Fruit fly (Drosophila melanogaster): ENCODE results near the gene kst.

The kst gene

DNA sequence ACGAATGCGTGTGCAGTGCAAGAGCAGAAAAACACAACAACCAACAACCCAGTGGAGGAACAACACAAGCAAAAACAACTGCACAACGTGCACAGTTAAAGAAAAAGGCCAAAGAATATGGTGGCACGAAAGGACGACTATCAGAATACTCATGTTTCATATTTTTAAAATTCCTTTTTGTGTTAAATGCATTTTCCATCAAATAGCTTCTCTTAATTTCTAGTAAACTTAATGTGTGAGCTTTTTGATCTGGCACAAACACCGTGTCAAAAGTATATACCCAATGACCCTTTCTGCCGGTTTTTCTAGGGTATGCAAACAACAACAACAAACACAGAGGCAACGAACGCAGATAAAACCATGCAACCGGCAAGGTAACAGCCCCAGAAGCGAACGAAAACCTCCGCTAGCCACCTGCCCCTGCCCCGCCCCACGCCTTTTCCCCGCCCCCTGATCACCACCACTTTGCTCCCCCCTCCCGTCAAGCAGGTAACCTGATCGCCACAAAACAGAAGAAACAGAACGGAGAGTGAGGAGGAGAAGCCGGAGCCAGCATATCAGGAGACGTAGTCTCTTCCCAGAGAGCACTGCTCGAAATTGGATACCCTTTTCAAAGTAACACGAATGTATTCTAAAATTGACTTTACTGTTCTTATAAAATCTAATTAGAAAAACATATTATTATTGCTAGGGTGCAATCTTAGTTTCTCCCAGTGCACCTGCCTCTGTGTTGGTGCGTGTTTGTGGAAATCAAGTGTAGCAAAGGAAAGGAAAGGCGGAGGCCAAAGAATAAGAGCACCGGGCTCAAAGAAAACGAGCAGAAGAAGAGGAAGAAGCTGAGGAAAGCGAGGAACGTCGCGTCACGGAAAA lies 58.4 kb downstream of the kst start (continued):
- TF ChIP-seq H2.0 (GFP tag; IDR thresholded peaks at IDR 0.05) (peak; percentile 93), Nf-YA (GFP tag; IDR thresholded peaks at IDR 0.05) (peak; percentile 67), CG9609 (GFP tag; optimal IDR thresholded peaks at IDR 0.05) (peak; percentile 94), CkIIα-i1 (GFP tag; IDR thresholded peaks at IDR 0.05) (no peak), trem (tag; optimal IDR thresholded peaks at IDR 0.05) (peak; percentile 86), CG4424 (GFP tag; optimal IDR thresholded peaks at IDR 0.05) (peak; percentile 95), CG7987 (GFP tag; optimal IDR thresholded peaks at IDR 0.05) (no peak), Nf-YC (tag; optimal IDR thresholded peaks at IDR 0.05) (no peak), bsh (GFP tag; optimal IDR thresholded peaks at IDR 0.05) (peak; percentile 96 to 97), CG31365 (tag; optimal IDR thresholded peaks at IDR 0.05) (peak; percentile 48), dmrt99B (tag; optimal IDR thresholded peaks at IDR 0.05) (peak; percentile 85), stwl (tag; optimal IDR thresholded peaks at IDR 0.05) (peak; percentile 63), CG17829 (tag; optimal IDR thresholded peaks at IDR 0.05) (peak; percentile 84), Hey (tag; optimal IDR thresholded peaks at IDR 0.05) (no peak), lab (GFP tag; optimal IDR thresholded peaks at IDR 0.05) (peak; percentile 40), CG3847 (GFP tag; IDR thresholded peaks at IDR 0.05) (peak; percentile 37; the same call in 1 of the 2 replicates), Sry-β (GFP tag; optimal IDR thresholded peaks at IDR 0.05) (peak; percentile 39), Fer2 (tag; optimal IDR thresholded peaks at IDR 0.05) (no peak), Ravus (GFP tag; IDR thresholded peaks at IDR 0.05) (peak; percentile 30), Hr3 (GFP tag; optimal IDR thresholded peaks at IDR 0.05) (peak; percentile 93), tna (GFP tag; IDR thresholded peaks at IDR 0.05; ENCODE audit: partially characterized antibody) (no peak), odd (GFP tag; optimal IDR thresholded peaks at IDR 0.05) (peak; percentile 76), CG15696 (tag; optimal IDR thresholded peaks at IDR 0.05) (peak; percentile 89), CG5953 (GFP tag; IDR thresholded peaks at IDR 0.05) (peak; percentile 91), CG10267 (tag; optimal IDR thresholded peaks at IDR 0.05) (peak; percentile 87), MBD-R2 (GFP tag; IDR thresholded peaks at IDR 0.05) (no peak; the same call in 1 of the 2 replicates), stc (GFP tag; IDR thresholded peaks at IDR 0.05) (peak; percentile 80), CG15601 (tag; optimal IDR thresholded peaks at IDR 0.05) (peak; percentile 95), CHES-1-like (GFP tag; optimal IDR thresholded peaks at IDR 0.05) (peak; percentile 84), CG8281 (tag; optimal IDR thresholded peaks at IDR 0.05) (peak; percentile 17), NfI (GFP tag; optimal IDR thresholded peaks at IDR 0.05) (peak; percentile 85), dysf (GFP tag; IDR thresholded peaks at IDR 0.05) (peak; percentile 80), CG18476 (GFP tag; optimal IDR thresholded peaks at IDR 0.05) (peak; percentile 53), Ssrp (tag; optimal IDR thresholded peaks at IDR 0.05) (peak; percentile 95), repo (GFP tag; optimal IDR thresholded peaks at IDR 0.05) (peak; percentile 79), nerfin-2 (GFP tag; IDR thresholded peaks at IDR 0.05; ENCODE audit: partially characterized antibody) (no peak), p53 (GFP tag; optimal IDR thresholded peaks at IDR 0.05) (peak; percentile 65), phol (tag; optimal IDR thresholded peaks at IDR 0.05) (peak; percentile 93), wek (GFP tag; optimal IDR thresholded peaks at IDR 0.05) (peak; percentile 50), CG1602 (GFP tag; optimal IDR thresholded peaks at IDR 0.05) (peak; percentile 96), Gug (GFP tag; IDR thresholded peaks at IDR 0.05) (peak; percentile 91), CG13775 (GFP tag; optimal IDR thresholded peaks at IDR 0.05) (peak; percentile 93), NC2β (GFP tag; optimal IDR thresholded peaks at IDR 0.05) (peak; percentile 94), NK7.1 (GFP tag; optimal IDR thresholded peaks at IDR 0.05) (peak; percentile 59), CG7839 (tag; optimal IDR thresholded peaks at IDR 0.05) (peak; percentile 90), Mes4 (GFP tag; optimal IDR thresholded peaks at IDR 0.05) (peak; percentile 88), CG3838 (GFP tag; optimal IDR thresholded peaks at IDR 0.05) (no peak), inv (GFP tag; IDR thresholded peaks at IDR 0.05; ENCODE audit: partially characterized antibody) (no peak)
